Fruit fly (Drosophila melanogaster) whole organism, embryonic: ENCODE measurements around the gene CG17625.

Experiments
- Atf3 ChIP-seq: fragments of 200-800 bp; sonication (Bioruptor generic); optimal IDR thresholded peaks from 3 replicates; lab custom pipeline; 2016; ENCODE audit warnings: missing biosample characterization, missing genetic modification characterization
- BEAF-32 ChIP-seq: fragments of 200-800 bp; sonication (Bioruptor generic); optimal IDR thresholded peaks from 3 replicates; lab custom pipeline; 2017; ENCODE audit warnings: missing biosample characterization, missing genetic modification characterization, mild to moderate bottlenecking, moderate library complexity, missing genetic modification reagents
- CG10366 ChIP-seq: fragments of 200-800 bp; sonication (Bioruptor generic); IDR thresholded peaks from 2 replicates; pipeline ENCODE4 v1.3.6; 2022; ENCODE audit warnings: missing biosample characterization, missing genetic modification characterization
- CG11093 ChIP-seq: fragments of 200-800 bp; sonication (Bioruptor generic); IDR thresholded peaks from 3 replicates; pipeline ENCODE4 v1.3.6; 2022; ENCODE audit warnings: missing biosample characterization, missing genetic modification characterization
- CG12071 ChIP-seq: fragments of 200-800 bp; sonication (Bioruptor generic); optimal IDR thresholded peaks from 3 replicates; lab custom pipeline; 2018; ENCODE audit warnings: missing biosample characterization, mild to moderate bottlenecking, missing genetic modification characterization
- CG12104 ChIP-seq: fragments of 200-800 bp; sonication (Bioruptor generic); optimal IDR thresholded peaks from 3 replicates; lab custom pipeline; 2016; ENCODE audit warnings: missing biosample characterization, missing genetic modification characterization
- CG13123 ChIP-seq: fragments of 200-800 bp; sonication (Bioruptor generic); optimal IDR thresholded peaks from 2 replicates; lab custom pipeline; 2016; ENCODE audit warnings: missing biosample characterization, missing genetic modification characterization
- CG13624 ChIP-seq: fragments of 200-800 bp; sonication (Bioruptor generic); optimal IDR thresholded peaks from 2 replicates; lab custom pipeline; 2016; ENCODE audit warnings: missing biosample characterization, missing genetic modification characterization
- CG14050 ChIP-seq: fragments of 200-800 bp; sonication (Bioruptor generic); IDR thresholded peaks from 3 replicates; pipeline ENCODE4 v1.3.6; 2022; ENCODE audit warnings: missing biosample characterization, missing genetic modification characterization
- CG16779 ChIP-seq: fragments of 200-800 bp; sonication (Bioruptor generic); IDR thresholded peaks from 2 replicates; pipeline ENCODE4 v1.3.6; 2022; ENCODE audit warnings: missing biosample characterization, missing genetic modification characterization
- CG16815 ChIP-seq: fragments of 200-800 bp; sonication (Bioruptor generic); optimal IDR thresholded peaks from 3 replicates; lab custom pipeline; 2017; ENCODE audit warnings: missing biosample characterization, mild to moderate bottlenecking, missing genetic modification characterization
- CG3065 ChIP-seq: fragments of 200-800 bp; sonication (Bioruptor generic); optimal IDR thresholded peaks from 2 replicates; lab custom pipeline; 2016; ENCODE audit warnings: missing biosample characterization, missing genetic modification characterization
- CG31224 ChIP-seq: fragments of 200-800 bp; sonication (Bioruptor generic); IDR thresholded peaks from 2 replicates; pipeline ENCODE4 v1.3.6; 2022; ENCODE audit warnings: missing biosample characterization, missing genetic modification characterization
- CG32772 ChIP-seq: fragments of 200-800 bp; sonication (Bioruptor generic); IDR thresholded peaks from 2 replicates; pipeline ENCODE4 v1.3.6; 2022; ENCODE audit warnings: missing biosample characterization, missing genetic modification characterization
- CG3726 ChIP-seq: fragments of 200-800 bp; sonication (Bioruptor generic); IDR thresholded peaks from 3 replicates; pipeline ENCODE4, ENCODE4 v1.3.6; 2022; ENCODE audit warnings: missing biosample characterization, missing genetic modification characterization
- CG3838 ChIP-seq: fragments of 200-800 bp; sonication (Bioruptor generic); optimal IDR thresholded peaks from 3 replicates; lab custom pipeline; 2016; ENCODE audit warnings: missing biosample characterization, missing genetic modification characterization
- CG3847 ChIP-seq: fragments of 200-800 bp; sonication (Bioruptor generic); IDR thresholded peaks from 2 replicates; pipeline ENCODE4 v1.3.6; 2022; ENCODE audit warnings: missing biosample characterization, missing genetic modification characterization
- CG4617 ChIP-seq: fragments of 200-800 bp; sonication (Bioruptor generic); optimal IDR thresholded peaks from 3 replicates; lab custom pipeline; 2016; ENCODE audit warnings: missing biosample characterization, missing genetic modification characterization, borderline replicate concordance
- CG4854 ChIP-seq: fragments of 200-800 bp; sonication (Bioruptor generic); optimal IDR thresholded peaks from 2 replicates; lab custom pipeline; 2016; ENCODE audit warnings: missing biosample characterization, missing genetic modification characterization, inconsistent platforms
- CG5245 ChIP-seq: fragments of 200-800 bp; sonication (Bioruptor generic); optimal IDR thresholded peaks from 3 replicates; lab custom pipeline; 2016; ENCODE audit warnings: missing biosample characterization, missing genetic modification characterization
- CG7271 ChIP-seq: fragments of 200-800 bp; sonication (Bioruptor generic); optimal IDR thresholded peaks from 2 replicates; lab custom pipeline; 2018; ENCODE audit warnings: missing biosample characterization, mild to moderate bottlenecking, missing genetic modification characterization, moderate library complexity
- Dip3 ChIP-seq: fragments of 200-800 bp; sonication (Bioruptor generic); optimal IDR thresholded peaks from 3 replicates; lab custom pipeline; 2016; ENCODE audit warnings: missing biosample characterization, missing genetic modification characterization
- Doc3 ChIP-seq: fragments of 200-800 bp; sonication (Bioruptor generic); IDR thresholded peaks from 3 replicates; pipeline ENCODE4 v1.3.6; 2022; ENCODE audit warnings: missing biosample characterization, missing genetic modification characterization; ENCODE audit not compliant: partially characterized antibody
- Dp ChIP-seq: fragments of 200-800 bp; sonication (Bioruptor generic); optimal IDR thresholded peaks from 2 replicates; lab custom pipeline; 2018; ENCODE audit warnings: missing biosample characterization, mild to moderate bottlenecking, missing genetic modification characterization, moderate library complexity
- E2f1 ChIP-seq: fragments of 200-800 bp; sonication (Bioruptor generic); IDR thresholded peaks from 2 replicates; pipeline ENCODE4 v1.3.6; 2022; ENCODE audit warnings: missing biosample characterization, missing genetic modification characterization
- Gug ChIP-seq: fragments of 200-800 bp; sonication (Bioruptor generic); IDR thresholded peaks from 4 replicates; pipeline ENCODE4 v1.3.6; 2022; ENCODE audit warnings: missing biosample characterization, missing genetic modification characterization
- Med ChIP-seq: fragments of 200-800 bp; sonication (Bioruptor generic); peaks from one replicate; lab custom pipeline; 2016; ENCODE audit warnings: missing biosample characterization, missing genetic modification characterization, mild to moderate bottlenecking, inconsistent platforms, moderate library complexity
- Mrtf ChIP-seq: fragments of 200-800 bp; sonication (Bioruptor generic); IDR thresholded peaks from 3 replicates; pipeline ENCODE4 v1.3.6; 2022; ENCODE audit warnings: missing biosample characterization, missing genetic modification characterization
- Rfx ChIP-seq: fragments of 200-800 bp; sonication (Bioruptor generic); IDR thresholded peaks from 2 replicates; pipeline ENCODE4 v1.3.6; 2022; ENCODE audit warnings: missing biosample characterization, missing genetic modification characterization
- Tbp ChIP-seq: fragments of >200 bp; optimal IDR thresholded peaks from 2 replicates; lab custom pipeline; 2018; ENCODE audit warnings: missing biosample characterization, missing genetic modification characterization
- ase ChIP-seq: fragments of 200-800 bp; sonication (Bioruptor generic); IDR thresholded peaks from 3 replicates; pipeline ENCODE4 v1.3.6; 2022; ENCODE audit warnings: missing biosample characterization, missing genetic modification characterization
- az2 ChIP-seq: fragments of 200-800 bp; sonication (Bioruptor generic); optimal IDR thresholded peaks from 3 replicates; lab custom pipeline; 2016; ENCODE audit warnings: missing biosample characterization, missing genetic modification characterization
- ci ChIP-seq: fragments of 200-800 bp; sonication (Bioruptor generic); IDR thresholded peaks from 3 replicates; pipeline ENCODE4 v1.3.6; 2022; ENCODE audit warnings: missing biosample characterization, missing genetic modification characterization
- dmrt99B ChIP-seq: fragments of 200-800 bp; sonication (Bioruptor generic); optimal IDR thresholded peaks from 2 replicates; lab custom pipeline; 2018; ENCODE audit warnings: missing biosample characterization, mild to moderate bottlenecking, missing genetic modification characterization, moderate library complexity
- eyg ChIP-seq: fragments of 200-800 bp; sonication (Bioruptor generic); optimal IDR thresholded peaks from 3 replicates; lab custom pipeline; 2016; ENCODE audit warnings: missing biosample characterization, missing genetic modification characterization
- fu2 ChIP-seq: fragments of 200-800 bp; sonication (Bioruptor generic); optimal IDR thresholded peaks from 2 replicates; lab custom pipeline; 2016; ENCODE audit warnings: missing biosample characterization, missing genetic modification characterization
- grau ChIP-seq: fragments of 200-800 bp; optimal IDR thresholded peaks from 3 replicates; lab custom pipeline; 2019; ENCODE audit warnings: missing biosample characterization, mild to moderate bottlenecking, missing genetic modification characterization, moderate library complexity
- gsb ChIP-seq: fragments of 200-800 bp; sonication (Bioruptor generic); IDR thresholded peaks from 2 replicates; pipeline ENCODE4 v1.3.6; 2022; ENCODE audit warnings: missing biosample characterization, missing genetic modification characterization
- gt ChIP-seq: fragments of 200-800 bp; sonication (Bioruptor generic); IDR thresholded peaks from 2 replicates; pipeline ENCODE4 v1.3.6; 2022; ENCODE audit warnings: missing biosample characterization, missing genetic modification characterization
- lilli ChIP-seq: fragments of 200-800 bp; sonication (Bioruptor generic); optimal IDR thresholded peaks from 3 replicates; lab custom pipeline; 2016; ENCODE audit warnings: missing biosample characterization, missing genetic modification characterization
- maf-S ChIP-seq: fragments of 200-800 bp; sonication (Bioruptor generic); optimal IDR thresholded peaks from 2 replicates; lab custom pipeline; 2016; ENCODE audit warnings: missing biosample characterization, missing genetic modification characterization
- nmo ChIP-seq: fragments of 200-800 bp; sonication (Bioruptor generic); optimal IDR thresholded peaks from 2 replicates; lab custom pipeline; 2018; ENCODE audit warnings: missing biosample characterization, mild to moderate bottlenecking, missing genetic modification characterization, moderate library complexity
- pita ChIP-seq: fragments of 200-800 bp; sonication (Bioruptor generic); optimal IDR thresholded peaks from 2 replicates; lab custom pipeline; 2017; ENCODE audit warnings: missing biosample characterization, mild to moderate bottlenecking, missing genetic modification characterization
- prd ChIP-seq, 3 experiments: fragments of >200 bp in 2 of 3; fragments of 200-800 bp in 1 of 3; sonication (Bioruptor generic) in 1 of 3; optimal IDR thresholded peaks in 2 of 3; IDR thresholded peaks in 1 of 3; 2 replicates in 2 of 3; 3 replicates in 1 of 3; pipeline versions ENCODE4 v1.3.6 to Lab custom; 2017 to 2022; ENCODE audit warnings: missing biosample characterization in 1 of 3, missing genetic modification characterization in 1 of 3
- row ChIP-seq: fragments of 200-800 bp; sonication (Bioruptor generic); IDR thresholded peaks from 3 replicates; pipeline ENCODE4 v1.3.6; 2022; ENCODE audit warnings: missing biosample characterization, missing genetic modification characterization
- seq ChIP-seq: fragments of 200-800 bp; sonication (Bioruptor generic); IDR thresholded peaks from 2 replicates; pipeline ENCODE4 v1.3.6; 2022; ENCODE audit warnings: missing biosample characterization, missing genetic modification characterization
- so ChIP-seq: fragments of 200-800 bp; sonication (Bioruptor generic); IDR thresholded peaks from 3 replicates; pipeline ENCODE4 v1.3.6; 2022; ENCODE audit warnings: missing biosample characterization, missing genetic modification characterization
- stwl ChIP-seq: fragments of 200-800 bp; sonication (Bioruptor generic); optimal IDR thresholded peaks from 3 replicates; lab custom pipeline; 2018; ENCODE audit warnings: missing biosample characterization, mild to moderate bottlenecking, missing genetic modification characterization, moderate library complexity
- tgo ChIP-seq: fragments of 200-800 bp; sonication (Bioruptor generic); IDR thresholded peaks from 3 replicates; pipeline ENCODE4 v1.3.6; 2022; ENCODE audit warnings: missing biosample characterization, missing genetic modification characterization
- trh ChIP-seq: fragments of 200-800 bp; sonication (Bioruptor generic); optimal IDR thresholded peaks from 2 replicates; lab custom pipeline; 2016; ENCODE audit warnings: missing biosample characterization, missing genetic modification characterization
- wdn ChIP-seq: fragments of 200-800 bp; sonication (Bioruptor generic); IDR thresholded peaks from 2 replicates; pipeline ENCODE4 v1.3.6; 2022; ENCODE audit warnings: missing biosample characterization, missing genetic modification characterization
- zf30C ChIP-seq: fragments of 200-800 bp; sonication (Bioruptor generic); optimal IDR thresholded peaks from 3 replicates; lab custom pipeline; 2018; ENCODE audit warnings: missing biosample characterization, mild to moderate bottlenecking, missing genetic modification characterization

CG17625 gene

dm6 chr3R:22663115-22663514 lies 23.5 kb upstream of the CG17625 start (continued):
- TF ChIP-seq CG12104 (GFP tag; lab: Kevin White, UChicago) (no peak), CG4854 (no peak), CG12071 (GFP tag; lab: Kevin White, UChicago) (peak; percentile 58), wdn (GFP tag; lab: Robert Waterston, UW) (peak; percentile 40; the same call in 1 of the 2 replicates), Dp (no peak), fu2 (GFP tag; lab: Kevin White, UChicago) (peak; percentile 22), maf-S (no peak), nmo (GFP tag; lab: Kevin White, UChicago) (peak; percentile 75), CG3726 (GFP tag; lab: Robert Waterston, UW) (no peak), tgo (peak; percentile 55), CG32772 (no peak), pita (GFP tag; lab: Kevin White, UChicago) (no peak), Doc3 (GFP tag; lab: Robert Waterston, UW) (no peak), so (GFP tag; lab: Robert Waterston, UW) (peak; percentile 80), seq (GFP tag; lab: Robert Waterston, UW) (peak; percentile 50; the same call in 1 of the 2 replicates), CG3838 (GFP tag; lab: Kevin White, UChicago) (peak; percentile 5), stwl (no peak), lilli (GFP tag; lab: Kevin White, UChicago) (peak; percentile 69), eyg (GFP tag; lab: Kevin White, UChicago) (no peak), prd (optimal IDR thresholded peaks at IDR 0.05; lab: Kevin White, UChicago) (no peak), prd (GFP tag; IDR thresholded peaks at IDR 0.05; lab: Robert Waterston, UW) (peak; percentile 73), gsb (GFP tag; lab: Robert Waterston, UW) (0 out of 2 replicates have a peak, but pooled peaks have one; percentile 13), CG16815 (peak; percentile 59), trh (GFP tag; lab: Kevin White, UChicago) (peak; percentile 26), Dip3 (peak; percentile 79), az2 (GFP tag; lab: Kevin White, UChicago) (peak; percentile 71), gt (GFP tag; lab: Robert Waterston, UW) (no peak), CG11093 (GFP tag; lab: Robert Waterston, UW) (0 out of 3 replicates have a peak, but pooled peaks have one; percentile 20), CG7271 (no peak), CG5245 (GFP tag; lab: Kevin White, UChicago) (peak; percentile 26), Rfx (peak; percentile 59), row (GFP tag; lab: Robert Waterston, UW) (peak; percentile 85), CG13123 (no peak), CG31224 (GFP tag; lab: Robert Waterston, UW) (peak; percentile 40; the same call in 1 of the 2 replicates), CG3847 (GFP tag; lab: Robert Waterston, UW) (peak; percentile 77), CG10366 (GFP tag; lab: Robert Waterston, UW) (peak; percentile 78), ase (GFP tag; lab: Robert Waterston, UW) (no peak; the same call in 2 of the 3 replicates), E2f1 (0 out of 2 replicates have a peak, but pooled peaks have one; percentile 34), Mrtf (peak; percentile 31; the same call in 1 of the 3 replicates), grau (tag; lab: Kevin White, UChicago) (peak; percentile 72), CG14050 (no peak), BEAF-32 (GFP tag; lab: Kevin White, UChicago) (no peak), Gug (no peak), Atf3 (GFP tag; lab: Kevin White, UChicago) (peak; percentile 30), CG3065 (GFP tag; lab: Kevin White, UChicago) (no peak), ci (peak; percentile 88), zf30C (no peak), CG16779 (no peak), CG4617 (GFP tag; lab: Kevin White, UChicago) (no peak), dmrt99B (tag; lab: Kevin White, UChicago) (peak; percentile 79), Tbp (GFP tag; lab: Kevin White, UChicago) (no peak), Med (peak; percentile 89), CG13624 (peak; percentile 26)
